Fruit fly (Drosophila melanogaster): ENCODE measurements around the gene CG11590.
A peak's percentile ranks its signal among the peaks of the same experiment; 100 is the strongest.

The CG11590 gene

dm6 chrX:14221182-14221581 lies 21.2 kb downstream of the CG11590 start (continued):
- TF ChIP-seq cg (GFP tag; optimal IDR thresholded peaks at IDR 0.05) (peak; percentile 12), CG6791 (GFP tag; IDR thresholded peaks at IDR 0.05; ENCODE audit: partially characterized antibody) (no peak), Vsx1 (GFP tag; optimal IDR thresholded peaks at IDR 0.05) (no peak), CG9727 (GFP tag; optimal IDR thresholded peaks at IDR 0.05) (no peak), CG15601 (tag; optimal IDR thresholded peaks at IDR 0.05) (no peak), CG2120 (GFP tag; optimal IDR thresholded peaks at IDR 0.05) (no peak)

DNA sequence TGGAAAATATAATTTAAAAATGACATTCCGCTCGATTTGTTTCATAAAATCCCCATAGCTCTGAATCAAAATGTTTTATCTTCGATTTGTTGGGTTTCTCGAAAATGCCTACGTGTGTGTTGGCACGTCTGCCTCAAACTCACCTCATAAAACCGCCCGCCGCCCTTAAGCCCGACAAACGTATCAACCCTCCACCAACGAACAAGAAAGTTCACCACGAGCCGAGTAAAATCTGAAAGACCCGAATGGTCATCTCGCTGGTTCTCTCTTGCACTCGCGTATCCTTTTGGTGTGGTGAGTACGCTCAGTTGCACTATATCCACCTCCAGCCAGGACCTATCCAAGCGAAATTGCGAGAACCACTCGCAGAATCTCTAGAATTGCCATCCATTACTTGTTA lies 22.0 kb downstream of the CG11590 start:
- TF ChIP-seq CG4282 (GFP tag; optimal IDR thresholded peaks at IDR 0.05), result no peak
- TF ChIP-seq Lhr (GFP tag; optimal IDR thresholded peaks at IDR 0.05), result no peak
- no peak for TF ChIP-seq Xbp1 (GFP tag; optimal IDR thresholded peaks at IDR 0.05)
- no peak for TF ChIP-seq CG6272 (GFP tag; IDR thresholded peaks at IDR 0.05)
- no peak for TF ChIP-seq Lim3 (GFP tag; IDR thresholded peaks at IDR 0.05)
- no peak for TF ChIP-seq CG9727 (GFP tag; optimal IDR thresholded peaks at IDR 0.05)
- no peak for TF ChIP-seq Oli (tag; optimal IDR thresholded peaks at IDR 0.05)
- no peak for TF ChIP-seq zf30C (GFP tag; optimal IDR thresholded peaks at IDR 0.05)
- no peak for TF ChIP-seq CG16779 (GFP tag; IDR thresholded peaks at IDR 0.05)
- TF ChIP-seq nerfin-1 (tag; optimal IDR thresholded peaks at IDR 0.05), result peak; percentile 77
- TF ChIP-seq CG14860 (GFP tag; IDR thresholded peaks at IDR 0.05; ENCODE audit: partially characterized antibody), result no peak
- TF ChIP-seq Ravus (GFP tag; IDR thresholded peaks at IDR 0.05), result no peak
- TF ChIP-seq lbe (GFP tag; optimal IDR thresholded peaks at IDR 0.05), result no peak
- TF ChIP-seq Deaf1 (tag; optimal IDR thresholded peaks at IDR 0.05), result peak; percentile 91
- TF ChIP-seq nom (GFP tag; optimal IDR thresholded peaks at IDR 0.05), result peak; percentile 38
- no peak for TF ChIP-seq ATbp (GFP tag; optimal IDR thresholded peaks at IDR 0.05)
- 0 out of 4 replicates have a peak, but pooled peaks have one; percentile 37 for TF ChIP-seq chinmo (GFP tag; IDR thresholded peaks at IDR 0.05; ENCODE audit: partially characterized antibody)
- no peak for TF ChIP-seq BEAF-32 (GFP tag; optimal IDR thresholded peaks at IDR 0.05)
- TF ChIP-seq nerfin-2 (GFP tag; IDR thresholded peaks at IDR 0.05; ENCODE audit: partially characterized antibody), result no peak
- TF ChIP-seq CG13424 (tag; optimal IDR thresholded peaks at IDR 0.05), result no peak
- no peak for TF ChIP-seq Hsf (GFP tag; optimal IDR thresholded peaks at IDR 0.05)
- no peak for TF ChIP-seq C15 (GFP tag; IDR thresholded peaks at IDR 0.05)
- no peak for TF ChIP-seq slp2 (GFP tag; optimal IDR thresholded peaks at IDR 0.05)
- 0 out of 3 replicates have a peak, but pooled peaks have one; percentile 25 for TF ChIP-seq ci (GFP tag; IDR thresholded peaks at IDR 0.05)
- TF ChIP-seq CG11456 (GFP tag; IDR thresholded peaks at IDR 0.05), result no peak
- no peak for TF ChIP-seq CHES-1-like (GFP tag; optimal IDR thresholded peaks at IDR 0.05)
- TF ChIP-seq crol (GFP tag; IDR thresholded peaks at IDR 0.05), result peak; percentile 94
- no peak for TF ChIP-seq CG1832 (GFP tag; optimal IDR thresholded peaks at IDR 0.05)

DNA sequence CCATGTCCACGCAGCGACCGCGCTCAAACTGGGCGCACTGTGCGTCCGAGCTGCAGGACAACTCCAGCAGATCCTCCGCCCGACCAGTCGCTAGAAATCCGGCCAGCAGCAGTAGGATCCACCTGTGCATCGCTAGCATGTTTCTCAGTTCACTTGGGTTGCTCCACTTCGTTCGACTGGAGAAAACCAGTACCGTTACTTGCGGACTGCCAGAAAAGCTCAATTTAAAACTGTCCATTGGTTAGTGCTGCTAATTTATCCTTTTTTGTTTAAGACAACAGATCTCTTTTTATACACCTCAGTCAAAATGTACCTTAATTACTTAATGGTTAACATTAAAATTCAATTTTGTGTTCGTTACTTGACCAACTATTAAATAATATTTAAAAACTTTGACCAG lies 25.7 kb downstream of the CG11590 start, which contains the start of gene CG11674:
CG11674 (minus strand) TSS at position 215 of the 400 bp plus-strand sequence.
- TF ChIP-seq Meics (GFP tag; optimal IDR thresholded peaks at IDR 0.05) (no peak), usp (GFP tag; optimal IDR thresholded peaks at IDR 0.05) (no peak), Drgx (GFP tag; IDR thresholded peaks at IDR 0.05) (no peak), CG15696 (tag; optimal IDR thresholded peaks at IDR 0.05) (no peak), CG10543 (GFP tag; optimal IDR thresholded peaks at IDR 0.05) (no peak), CG10959 (GFP tag; IDR thresholded peaks at IDR 0.05) (no peak), Scr (GFP tag; IDR thresholded peaks at IDR 0.05; ENCODE audit: partially characterized antibody) (no peak), Taf1 (GFP tag; IDR thresholded peaks at IDR 0.05) (no peak), CG13123 (GFP tag; optimal IDR thresholded peaks at IDR 0.05) (no peak), az2 (GFP tag; optimal IDR thresholded peaks at IDR 0.05) (no peak), jigr1 (GFP tag; IDR thresholded peaks at IDR 0.05) (no peak), tll (GFP tag; optimal IDR thresholded peaks at IDR 0.05) (no peak)

Data from whole organism, embryonic.